Worm (Caenorhabditis elegans) whole organism, L1 larva: ENCODE data around the gene mcp-1.

Experiments
- C16A3.4 ChIP-seq: fragments of 150-350 bp; optimal IDR thresholded peaks from 2 replicates; lab custom pipeline; 2014; ENCODE audit warnings: missing biosample characterization, missing genetic modification characterization
- blmp-1 ChIP-seq: fragments of 150-350 bp; optimal IDR thresholded peaks from 2 replicates; lab custom pipeline; 2014; ENCODE audit warnings: missing biosample characterization, missing genetic modification characterization
- dpl-1 ChIP-seq, 3 experiments: fragments of 150-350 bp in 2 of 3; sonication (generic microtip) in 1 of 3; optimal IDR thresholded peaks; 2 replicates each; lab custom pipeline; 2014 to 2017; ENCODE audit warnings: missing biosample characterization in 3 of 3, missing genetic modification characterization in 3 of 3, missing genetic modification reagents in 3 of 3
- dsc-1 ChIP-seq: sonication (generic microtip); optimal IDR thresholded peaks from 2 replicates; lab custom pipeline; 2016; ENCODE audit warnings: mild to moderate bottlenecking, missing genetic modification characterization, missing compliant biosample characterization
- efl-1 ChIP-seq, 4 experiments: fragments of 150-350 bp; optimal IDR thresholded peaks in 3 of 4; peaks in 1 of 4; 1 replicate in 1 of 4; 2 replicates in 3 of 4; lab custom pipeline; 2014; ENCODE audit warnings: missing biosample characterization in 2 of 4, missing genetic modification characterization in 2 of 4, missing genetic modification reagents in 2 of 4
- egl-13 ChIP-seq: sonication (generic microtip); optimal IDR thresholded peaks from 2 replicates; lab custom pipeline; 2016; ENCODE audit warnings: missing genotype, missing genetic modification reagents, missing genetic modification characterization, missing compliant biosample characterization
- elt-2 ChIP-seq: sonication (generic microtip); optimal IDR thresholded peaks from 2 replicates; lab custom pipeline; 2016; ENCODE audit warnings: missing genetic modification characterization, mild to moderate bottlenecking, inconsistent platforms, missing compliant biosample characterization, missing genetic modification reagents
- fkh-10 ChIP-seq: sonication (generic microtip); optimal IDR thresholded peaks from 2 replicates; lab custom pipeline; 2017; ENCODE audit warnings: missing biosample characterization, missing genetic modification reagents, missing genetic modification characterization
- fkh-8 ChIP-seq: sonication (generic microtip); optimal IDR thresholded peaks from 2 replicates; lab custom pipeline; 2016; ENCODE audit warnings: mild to moderate bottlenecking, missing genetic modification characterization, missing compliant biosample characterization
- fos-1 ChIP-seq: fragments of 150-350 bp; optimal IDR thresholded peaks from 2 replicates; lab custom pipeline; 2014; ENCODE audit warnings: missing biosample characterization, missing genetic modification characterization
- grh-1 ChIP-seq: fragments of 200-800 bp; sonication (Bioruptor generic); IDR thresholded peaks from 2 replicates; pipeline ENCODE4 v1.3.6; 2022; ENCODE audit warnings: missing genetic modification reagents, missing genetic modification characterization, missing compliant biosample characterization
- irx-1 ChIP-seq: sonication (generic microtip); optimal IDR thresholded peaks from 2 replicates; lab custom pipeline; 2016; ENCODE audit warnings: missing genetic modification characterization, missing compliant biosample characterization
- isw-1 ChIP-seq: fragments of 200-800 bp; sonication (Bioruptor generic); IDR thresholded peaks from 2 replicates; pipeline ENCODE4 v1.3.6; 2022; ENCODE audit warnings: missing genetic modification characterization, missing compliant biosample characterization
- jun-1 ChIP-seq: fragments of 150-350 bp; optimal IDR thresholded peaks from 2 replicates; lab custom pipeline; 2014; ENCODE audit warnings: missing biosample characterization, missing genetic modification reagents, missing genetic modification characterization
- lin-14 ChIP-seq: fragments of 200-800 bp; sonication (Bioruptor generic); optimal IDR thresholded peaks from 2 replicates; lab custom pipeline; 2018; ENCODE audit warnings: mild to moderate bottlenecking, missing genetic modification characterization, moderate library complexity, missing compliant biosample characterization
- lin-39 ChIP-seq: fragments of 150-350 bp; optimal IDR thresholded peaks from 2 replicates; lab custom pipeline; 2014; ENCODE audit warnings: missing biosample characterization, missing genetic modification reagents, missing genetic modification characterization
- lsy-2 ChIP-seq, 2 experiments: fragments of 150-350 bp; optimal IDR thresholded peaks; 2 replicates each; lab custom pipeline; 2014; ENCODE audit warnings: missing biosample characterization in 2 of 2, missing genetic modification characterization in 2 of 2
- mdl-1 ChIP-seq, 2 experiments: fragments of 150-350 bp; optimal IDR thresholded peaks; 2 replicates each; lab custom pipeline; 2014 to 2017; ENCODE audit warnings: missing biosample characterization in 2 of 2, missing genetic modification characterization in 2 of 2, inconsistent platforms in 1 of 2
- nhr-47 ChIP-seq: sonication (generic microtip); optimal IDR thresholded peaks from 2 replicates; lab custom pipeline; 2016; ENCODE audit warnings: mild to moderate bottlenecking, missing genetic modification characterization, moderate library complexity, missing compliant biosample characterization
- nhr-71 ChIP-seq: sonication (generic microtip); optimal IDR thresholded peaks from 2 replicates; lab custom pipeline; 2016; ENCODE audit warnings: mild to moderate bottlenecking, missing genetic modification characterization, moderate library complexity, missing compliant biosample characterization
- nhr-84 ChIP-seq: sonication (generic microtip); optimal IDR thresholded peaks from 2 replicates; lab custom pipeline; 2017; ENCODE audit warnings: missing biosample characterization, missing genetic modification characterization
- nhr-90 ChIP-seq: sonication (generic microtip); optimal IDR thresholded peaks from 2 replicates; lab custom pipeline; 2016; ENCODE audit warnings: mild to moderate bottlenecking, missing genetic modification characterization, missing compliant biosample characterization; ENCODE audit not compliant: poor library complexity
- pag-3 ChIP-seq: sonication (generic microtip); optimal IDR thresholded peaks from 2 replicates; lab custom pipeline; 2017; ENCODE audit warnings: missing genetic modification characterization, mild to moderate bottlenecking, missing compliant biosample characterization, antibody characterized with exemption, borderline replicate concordance; ENCODE audit not compliant: insufficient read depth
- sup-37 ChIP-seq: fragments of 200-800 bp; sonication (Bioruptor generic); optimal IDR thresholded peaks from 2 replicates; lab custom pipeline; 2018; ENCODE audit warnings: mild to moderate bottlenecking, missing genetic modification characterization, missing compliant biosample characterization
- unc-30 ChIP-seq: sonication (generic microtip); optimal IDR thresholded peaks from 2 replicates; lab custom pipeline; 2017; ENCODE audit warnings: missing biosample characterization, missing genetic modification characterization
- unc-62 ChIP-seq: fragments of 150-350 bp; optimal IDR thresholded peaks from 2 replicates; lab custom pipeline; 2014; ENCODE audit warnings: missing biosample characterization, missing genetic modification reagents, missing genetic modification characterization
- vab-15 ChIP-seq: sonication (generic microtip); optimal IDR thresholded peaks from 2 replicates; lab custom pipeline; 2017; ENCODE audit warnings: missing genotype, mild to moderate bottlenecking, missing genetic modification characterization, missing compliant biosample characterization

The mcp-1 gene

DNA sequence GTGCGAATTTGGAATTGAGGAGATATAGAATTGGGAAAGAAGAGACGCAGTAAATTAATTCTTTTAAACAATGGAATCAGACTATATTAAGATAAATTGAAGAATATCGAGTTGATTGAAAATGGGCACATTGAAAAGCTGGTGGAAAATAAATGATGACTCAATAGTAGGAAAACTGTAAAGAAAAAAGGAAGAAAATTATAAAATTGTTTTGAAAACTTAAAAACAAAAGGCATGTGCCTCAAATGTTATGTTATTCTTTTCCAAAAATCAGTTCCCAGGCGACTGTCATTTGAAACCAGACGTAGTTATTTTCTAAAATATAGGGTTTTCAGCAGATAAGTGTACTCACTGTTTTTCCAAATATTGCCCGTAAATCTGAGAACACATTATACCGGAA is 41.7 kb upstream of the mcp-1 start, which contains the start of gene C04E6.12:
Gene C04E6.12, minus strand, starts transcription at position 101 of the 400 bp plus-strand sequence.
- no peak for TF ChIP-seq unc-62 (GFP tag; lab: Kevin White, UChicago)
- TF ChIP-seq nhr-90 (tag; lab: Kevin White, UChicago), result no peak
- TF ChIP-seq dpl-1 (GFP tag; optimal IDR thresholded peaks at IDR 0.05; lab: Kevin White, UChicago), result no peak
- TF ChIP-seq nhr-84 (tag; lab: Kevin White, UChicago), result no peak
- TF ChIP-seq sup-37 (GFP tag; lab: Kevin White, UChicago), result no peak
- TF ChIP-seq, all 84 proteins: peak for 0

DNA sequence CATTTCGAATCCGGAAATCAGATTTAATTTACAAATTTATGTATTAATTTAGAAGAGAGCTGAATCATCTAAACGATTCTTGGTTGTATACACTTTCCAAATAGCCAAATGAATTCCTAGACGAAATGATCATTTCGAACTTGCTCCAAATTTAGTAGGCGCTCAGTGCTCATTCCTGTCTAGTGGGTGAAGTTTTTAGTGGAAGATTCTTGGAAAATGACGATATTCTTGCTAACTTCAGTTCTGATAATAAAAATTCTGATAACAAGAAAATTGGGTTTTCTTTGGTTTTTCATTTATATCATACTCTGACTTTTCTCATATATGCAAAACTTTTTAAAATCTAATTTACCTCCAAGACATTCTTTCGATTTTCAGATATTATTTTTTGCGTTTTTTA is 39.8 kb upstream of the mcp-1 start:
- TF ChIP-seq egl-13 (no peak), nhr-71 (peak; percentile 47), nhr-47 (tag; lab: Kevin White, UChicago) (peak; percentile 63), fkh-8 (peak; percentile 38), dsc-1 (tag; lab: Kevin White, UChicago) (peak; percentile 75), unc-30 (tag; lab: Kevin White, UChicago) (no peak)

DNA sequence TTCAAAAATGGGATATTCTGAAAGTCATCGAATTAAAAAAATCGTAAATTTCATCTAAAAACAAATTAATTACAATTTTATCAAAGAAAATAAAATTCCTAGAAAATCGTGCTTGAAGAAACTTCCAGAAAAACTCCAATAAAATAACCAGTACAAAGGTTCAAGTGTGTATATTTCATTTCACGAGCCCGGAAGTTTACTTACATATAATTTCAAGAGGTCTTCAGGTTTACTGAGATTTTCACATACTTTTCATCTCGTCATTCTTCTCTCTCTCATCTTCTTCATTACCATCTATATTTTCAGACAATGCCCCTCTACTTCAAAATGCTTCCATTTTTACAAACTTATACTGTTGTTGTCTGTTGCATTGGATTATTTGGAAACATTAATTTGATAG is 39.4 kb upstream of the mcp-1 start, which contains the start of gene srsx-18:
Gene srsx-18, plus strand, starts transcription at position 301 of the 400 bp plus-strand sequence.
- TF ChIP-seq efl-1 (optimal IDR thresholded peaks at IDR 0.05; lab: Kevin White, UChicago), result no peak
- TF ChIP-seq efl-1 (GFP tag; optimal IDR thresholded peaks at IDR 0.05 in 1 of 2; lab: Kevin White, UChicago), result peak in 1 of 2 experiments; percentile 70
- no peak for TF ChIP-seq pag-3 (tag; lab: Kevin White, UChicago)

DNA sequence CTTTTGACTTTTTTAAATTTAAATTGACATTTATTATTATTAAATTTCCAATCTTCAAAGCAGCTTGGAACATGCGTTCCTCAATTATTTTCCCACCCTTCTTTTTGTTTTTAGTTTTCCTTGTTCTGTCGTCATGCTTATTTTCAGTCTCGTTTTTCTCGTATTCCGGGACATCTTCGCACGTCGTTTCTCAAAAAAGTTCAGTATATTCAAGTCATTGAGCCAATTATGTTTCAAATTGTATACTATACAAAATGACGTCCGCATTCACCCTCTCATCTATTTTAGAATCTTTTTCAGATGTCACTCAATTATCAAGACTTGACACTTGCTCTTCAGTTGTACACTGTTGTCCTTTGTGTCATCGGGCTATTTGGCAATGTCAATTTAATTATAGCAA is 34.3 kb upstream of the mcp-1 start, which contains the start of gene srsx-17:
Gene srsx-17, plus strand, starts transcription at position 301 of the 400 bp plus-strand sequence.
- TF ChIP-seq jun-1 (no peak), efl-1 (optimal IDR thresholded peaks at IDR 0.05; lab: Kevin White, UChicago) (no peak), efl-1 (GFP tag; optimal IDR thresholded peaks at IDR 0.05 in 1 of 2; lab: Kevin White, UChicago) (peak in 1 of 2 experiments; percentile 18), fkh-10 (no peak)

DNA sequence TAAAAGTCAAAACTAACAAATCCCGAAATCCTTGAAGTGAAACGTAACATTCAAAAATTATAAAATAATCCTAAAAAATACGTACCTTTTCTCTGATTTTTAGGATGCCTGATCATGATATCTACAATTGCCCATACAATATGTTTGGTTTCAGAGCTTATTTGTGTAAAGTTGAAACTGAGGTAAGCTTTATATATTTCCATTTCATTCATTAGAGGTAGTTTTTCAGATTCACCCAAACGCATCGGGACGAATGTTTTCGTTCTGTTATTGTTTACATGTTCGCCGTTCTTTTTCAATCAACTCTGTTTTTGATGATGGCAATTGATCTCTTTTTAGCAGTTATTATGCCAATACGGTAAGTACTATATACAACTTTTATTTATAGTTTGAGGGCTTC is 33.6 kb upstream of the mcp-1 start:
- TF ChIP-seq jun-1 (no peak), lin-14 (GFP tag; lab: Kevin White, UChicago) (no peak), efl-1 (optimal IDR thresholded peaks at IDR 0.05; lab: Kevin White, UChicago) (no peak), efl-1 (GFP tag; optimal IDR thresholded peaks at IDR 0.05 in 1 of 2; lab: Kevin White, UChicago) (peak in 1 of 2 experiments; percentile 89)

DNA sequence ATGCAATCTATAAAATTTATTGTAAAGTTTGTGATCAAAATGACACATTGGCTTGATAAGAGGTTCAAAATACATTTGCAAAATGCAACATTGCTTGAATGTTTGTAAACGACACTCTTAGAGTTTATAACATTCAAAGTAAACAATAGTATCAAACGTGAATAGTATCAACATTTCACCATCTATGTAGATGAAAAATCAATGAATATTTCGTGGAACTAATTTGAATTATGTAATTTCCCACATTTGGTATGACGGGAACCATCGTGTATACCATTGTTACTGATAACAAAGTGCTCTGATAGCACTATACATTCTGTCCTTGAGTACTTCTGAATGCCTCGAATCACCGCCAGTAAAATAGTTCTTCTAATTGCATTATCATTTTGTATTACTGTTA is 31.0 kb upstream of the mcp-1 start, which contains the start of gene galt-1:
Gene galt-1, plus strand, starts transcription at position 318 of the 400 bp plus-strand sequence.
- TF ChIP-seq pag-3 (tag; lab: Kevin White, UChicago) (no peak), fos-1 (tag; lab: Kevin White, UChicago) (no peak), C16A3.4 (tag; lab: Kevin White, UChicago) (no peak), elt-2 (peak; percentile 37), lsy-2 (tag; optimal IDR thresholded peaks at IDR 0.05; lab: Kevin White, UChicago) (no peak), mdl-1 (tag; optimal IDR thresholded peaks at IDR 0.05; lab: Kevin White, UChicago) (no peak)
- TF ChIP-seq, all 84 proteins: peak for 1

DNA sequence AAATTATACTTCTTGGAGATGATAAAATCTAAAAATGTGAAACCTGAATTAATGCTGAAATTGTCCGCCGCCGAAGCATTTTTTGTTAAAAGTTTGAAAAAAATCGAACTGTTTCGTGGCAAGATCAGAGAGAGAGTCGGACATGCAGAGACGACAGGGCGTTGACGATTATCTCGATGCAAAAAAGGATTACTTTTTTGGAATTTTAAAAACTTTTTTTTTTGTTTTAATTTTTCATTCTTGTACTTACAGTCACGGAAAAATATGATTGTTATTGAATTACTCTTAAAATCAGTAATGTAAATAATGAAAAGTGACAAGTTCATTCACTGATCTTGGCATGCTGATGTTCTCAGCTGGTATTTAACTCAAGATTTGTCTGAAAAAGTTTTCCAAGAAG is 24.9 kb upstream of the mcp-1 start, which contains the start of the genes M03F8.5 and M03F8.7:
Gene M03F8.5, minus strand, starts transcription at position 101 of the 400 bp plus-strand sequence.
Gene M03F8.7, plus strand, starts transcription at position 249 of the 400 bp plus-strand sequence.
- TF ChIP-seq mdl-1 (tag; optimal IDR thresholded peaks at IDR 0.05; lab: Kevin White, UChicago), result no peak
- TF ChIP-seq vab-15 (tag; lab: Kevin White, UChicago), result no peak
- no peak for TF ChIP-seq isw-1 (GFP tag; lab: Robert Waterston, UW)
- no peak for TF ChIP-seq blmp-1 (tag; lab: Kevin White, UChicago)
- TF ChIP-seq pag-3 (tag; lab: Kevin White, UChicago), result no peak
- no peak for TF ChIP-seq lin-39 (tag; lab: Kevin White, UChicago)
- no peak for TF ChIP-seq irx-1
- TF ChIP-seq grh-1 (GFP tag; lab: Robert Waterston, UW), result no peak
- TF ChIP-seq egl-13, result no peak
- TF ChIP-seq nhr-47 (tag; lab: Kevin White, UChicago), result no peak
